Worm (Caenorhabditis elegans) whole organism, L4 larva: ENCODE measurements around the gene Y17D7B.10.

ENCODE experiments used
- F37D6.2 ChIP-seq: sonication (generic microtip); optimal IDR thresholded peaks from 2 replicates; lab custom pipeline; 2016; ENCODE audit warnings: mild to moderate bottlenecking, missing genetic modification characterization, missing compliant biosample characterization
- T20F7.1 ChIP-seq: fragments of 200-800 bp; sonication (Bioruptor generic); optimal IDR thresholded peaks from 2 replicates; lab custom pipeline; 2018; ENCODE audit warnings: mild to moderate bottlenecking, missing genetic modification characterization, missing compliant biosample characterization
- Y48G9A.11 ChIP-seq: fragments of 200-800 bp; sonication (Bioruptor generic); IDR thresholded peaks from 2 replicates; pipeline ENCODE4 v1.3.6; 2022; ENCODE audit warnings: missing genetic modification reagents, missing genetic modification characterization, missing compliant biosample characterization
- aha-1 ChIP-seq: fragments of 150-350 bp; peaks from one replicate; lab custom pipeline; 2014; ENCODE audit warnings: missing biosample characterization, missing genetic modification characterization
- ama-1 ChIP-seq: fragments of 150-350 bp; optimal IDR thresholded peaks from 2 replicates; lab custom pipeline; 2014; ENCODE audit warnings: inconsistent platforms, mixed read lengths
- ceh-28 ChIP-seq: fragments of 150-350 bp; optimal IDR thresholded peaks from 2 replicates; lab custom pipeline; 2014; ENCODE audit warnings: missing biosample characterization, missing genetic modification reagents, missing genetic modification characterization
- ceh-62 ChIP-seq: sonication (generic microtip); optimal IDR thresholded peaks from 2 replicates; lab custom pipeline; 2017; ENCODE audit warnings: missing biosample characterization, missing genetic modification characterization
- ceh-82 ChIP-seq: sonication (generic microtip); optimal IDR thresholded peaks from 2 replicates; lab custom pipeline; 2017; ENCODE audit warnings: missing biosample characterization, missing genetic modification characterization
- cey-2 ChIP-seq: sonication (generic microtip); optimal IDR thresholded peaks from 3 replicates; lab custom pipeline; 2017; ENCODE audit warnings: missing genetic modification characterization, mild to moderate bottlenecking, missing compliant biosample characterization, antibody characterized with exemption, borderline replicate concordance; ENCODE audit not compliant: insufficient read depth
- daf-16 ChIP-seq, 3 experiments: sonication (generic microtip); optimal IDR thresholded peaks; 2 replicates each; lab custom pipeline; 2016 to 2017; ENCODE audit warnings: missing genetic modification characterization in 3 of 3, missing genetic modification reagents in 3 of 3, mild to moderate bottlenecking in 2 of 3, missing compliant biosample characterization in 2 of 3, missing biosample characterization in 1 of 3, moderate library complexity in 1 of 3
- daf-8 ChIP-seq: fragments of 200-800 bp; sonication (Bioruptor generic); IDR thresholded peaks from 2 replicates; pipeline ENCODE4 v1.3.6; 2022; ENCODE audit warnings: missing genetic modification characterization, missing compliant biosample characterization
- dmd-9 ChIP-seq: fragments of 200-800 bp; sonication (Bioruptor generic); IDR thresholded peaks from 2 replicates; pipeline ENCODE4 v1.3.6; 2022; ENCODE audit warnings: missing genetic modification reagents, missing genetic modification characterization, missing compliant biosample characterization
- duxl-1 ChIP-seq: sonication (generic microtip); optimal IDR thresholded peaks from 2 replicates; lab custom pipeline; 2016; ENCODE audit warnings: mild to moderate bottlenecking, missing genetic modification characterization, moderate library complexity, missing compliant biosample characterization; ENCODE audit not compliant: poor library complexity
- dve-1 ChIP-seq: sonication (generic microtip); optimal IDR thresholded peaks from 2 replicates; lab custom pipeline; 2017; ENCODE audit warnings: antibody characterized with exemption, mild to moderate bottlenecking, missing genetic modification characterization, missing compliant biosample characterization; ENCODE audit not compliant: insufficient read depth
- egl-43 ChIP-seq: fragments of 200-800 bp; sonication (Bioruptor generic); IDR thresholded peaks from 2 replicates; pipeline ENCODE4 v1.3.6; 2022; ENCODE audit warnings: missing genetic modification reagents, missing genetic modification characterization, missing compliant biosample characterization
- jun-1 ChIP-seq: fragments of 150-350 bp; optimal IDR thresholded peaks from 2 replicates; lab custom pipeline; 2014; ENCODE audit warnings: missing biosample characterization, missing genetic modification reagents, missing genetic modification characterization
- lin-13 ChIP-seq: fragments of 150-350 bp; optimal IDR thresholded peaks from 2 replicates; lab custom pipeline; 2014; ENCODE audit warnings: missing biosample characterization, missing genetic modification reagents, missing genetic modification characterization
- lin-38 ChIP-seq: fragments of 200-800 bp; sonication (Bioruptor generic); IDR thresholded peaks from 2 replicates; pipeline ENCODE4 v1.3.6; 2022; ENCODE audit warnings: missing genetic modification reagents, missing genetic modification characterization, missing compliant biosample characterization
- lin-39 ChIP-seq: fragments of 150-350 bp; optimal IDR thresholded peaks from 2 replicates; lab custom pipeline; 2014; ENCODE audit warnings: missing biosample characterization, missing genetic modification reagents, missing genetic modification characterization
- madf-5 ChIP-seq, 2 experiments: fragments of 200-800 bp; sonication (Bioruptor generic); IDR thresholded peaks; 2 replicates each; pipeline ENCODE4 v1.3.6; 2022; ENCODE audit warnings: missing compliant biosample characterization in 2 of 2, missing genetic modification characterization in 2 of 2
- mdl-1 ChIP-seq, 2 experiments: fragments of 150-350 bp in 1 of 2; sonication (generic microtip) in 1 of 2; optimal IDR thresholded peaks; 2 replicates each; lab custom pipeline; 2014 to 2017; ENCODE audit warnings: missing biosample characterization in 2 of 2, missing genetic modification characterization in 2 of 2
- mep-1 ChIP-seq: fragments of 150-350 bp; sonication (generic microtip); optimal IDR thresholded peaks from 3 replicates; lab custom pipeline; 2014; ENCODE audit warnings: missing biosample characterization, missing genetic modification characterization
- mxl-3 ChIP-seq: fragments of 200-800 bp; sonication (Bioruptor generic); optimal IDR thresholded peaks from 2 replicates; lab custom pipeline; 2018; ENCODE audit warnings: mild to moderate bottlenecking, missing genetic modification characterization, missing compliant biosample characterization
- nhr-11 ChIP-seq: fragments of 150-350 bp; optimal IDR thresholded peaks from 2 replicates; lab custom pipeline; 2014; ENCODE audit warnings: missing biosample characterization, missing genetic modification characterization
- nhr-28 ChIP-seq: fragments of 150-350 bp; optimal IDR thresholded peaks from 2 replicates; lab custom pipeline; 2014; ENCODE audit warnings: missing biosample characterization, missing genetic modification characterization
- nhr-42 ChIP-seq: fragments of 200-800 bp; sonication (Bioruptor generic); IDR thresholded peaks from 2 replicates; pipeline ENCODE4 v1.3.6; 2022; ENCODE audit warnings: missing genetic modification characterization, missing compliant biosample characterization
- nhr-77 ChIP-seq: fragments of 150-350 bp; optimal IDR thresholded peaks from 2 replicates; lab custom pipeline; 2014; ENCODE audit warnings: missing biosample characterization, missing genetic modification characterization
- pha-4 ChIP-seq, 2 experiments: fragments of 150-350 bp in 1 of 2; fragments of 200-800 bp in 1 of 2; sonication (Bioruptor generic) in 1 of 2; IDR thresholded peaks in 1 of 2; optimal IDR thresholded peaks in 1 of 2; 2 replicates each; pipeline versions ENCODE4 v1.3.6 to Lab custom; 2014 to 2022; ENCODE audit warnings: missing genetic modification characterization in 2 of 2, missing genetic modification reagents in 2 of 2, missing biosample characterization in 1 of 2, missing compliant biosample characterization in 1 of 2
- set-16 ChIP-seq: fragments of 200-800 bp; sonication (Bioruptor generic); IDR thresholded peaks from 2 replicates; pipeline ENCODE4 v1.3.6; 2022; ENCODE audit warnings: missing genetic modification reagents, missing genetic modification characterization, missing compliant biosample characterization
- snpc-4 ChIP-seq: fragments of 150-350 bp; optimal IDR thresholded peaks from 2 replicates; lab custom pipeline; 2014; ENCODE audit warnings: missing biosample characterization, missing genetic modification characterization
- tag-97 ChIP-seq: fragments of 200-800 bp; sonication (Bioruptor generic); IDR thresholded peaks from 2 replicates; pipeline ENCODE4 v1.3.6; 2022; ENCODE audit warnings: missing genetic modification characterization, missing compliant biosample characterization
- tra-1 ChIP-seq: fragments of 200-800 bp; sonication (Bioruptor generic); IDR thresholded peaks from 2 replicates; pipeline ENCODE4 v1.3.6; 2022; ENCODE audit warnings: missing genetic modification reagents, missing genetic modification characterization, missing compliant biosample characterization
- unc-39 ChIP-seq: sonication (generic microtip); optimal IDR thresholded peaks from 2 replicates; lab custom pipeline; 2017; ENCODE audit warnings: missing biosample characterization, missing genetic modification characterization
- unc-62 ChIP-seq, 3 experiments: fragments of 150-350 bp in 1 of 3; sonication (generic microtip); optimal IDR thresholded peaks in 2 of 3; peaks in 1 of 3; 1 replicate in 1 of 3; 2 replicates in 2 of 3; lab custom pipeline; 2014 to 2017; ENCODE audit warnings: missing biosample characterization in 3 of 3, missing genetic modification characterization in 3 of 3, missing genetic modification reagents in 3 of 3, missing genotype in 1 of 3
- vab-7 ChIP-seq: fragments of 200-800 bp; sonication (Bioruptor generic); IDR thresholded peaks from 2 replicates; pipeline ENCODE4 v1.3.6; 2022; ENCODE audit warnings: missing genetic modification reagents, missing genetic modification characterization, missing compliant biosample characterization
- zfp-3 ChIP-seq: fragments of 200-800 bp; sonication (Bioruptor generic); conservative IDR thresholded peaks from 2 replicates; pipeline ENCODE4 v1.3.6; 2022; ENCODE audit warnings: missing genetic modification reagents, missing genetic modification characterization, missing compliant biosample characterization
- ztf-7 ChIP-seq: fragments of 150-350 bp; optimal IDR thresholded peaks from 2 replicates; lab custom pipeline; 2014; ENCODE audit warnings: missing biosample characterization, missing genetic modification characterization

The Y17D7B.10 gene

DNA sequence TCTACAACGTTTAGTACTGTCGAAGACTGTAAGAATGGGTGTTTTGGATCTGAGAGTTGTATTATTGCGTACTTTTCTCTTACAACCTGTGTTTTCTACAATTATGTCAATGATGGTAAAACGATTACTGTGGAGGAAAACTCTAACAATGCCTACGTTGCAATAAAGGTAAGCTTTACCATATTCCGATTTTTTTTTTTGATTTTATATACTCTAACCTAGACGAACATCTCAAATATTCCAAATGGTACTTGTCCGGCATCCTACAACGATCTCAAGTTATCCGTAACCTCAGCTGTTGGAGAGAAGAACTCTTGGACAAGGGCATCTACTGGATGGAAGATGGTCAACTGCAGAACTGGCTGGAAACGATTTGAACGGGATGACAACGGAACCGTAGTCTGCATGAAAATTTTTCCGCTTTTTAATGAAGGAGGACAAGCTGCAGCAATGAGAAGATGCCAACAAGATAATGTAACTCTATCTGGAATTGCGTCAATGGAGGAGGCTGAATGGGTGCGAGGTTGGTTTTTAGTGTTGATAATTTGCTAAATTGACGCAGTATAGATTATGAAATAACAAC is 11.6 kb upstream of the Y17D7B.10 start:
- TF ChIP-seq unc-62 (GFP tag; optimal IDR thresholded peaks at IDR 0.05 in 1 of 2; lab: Kevin White, UChicago) = peak in 1 of 2 experiments; percentile 90
- no peak for TF ChIP-seq unc-62 (tag; optimal IDR thresholded peaks at IDR 0.05; lab: Kevin White, UChicago)
- no peak for TF ChIP-seq zfp-3
- peak; percentile 91 for TF ChIP-seq aha-1
- no peak for TF ChIP-seq nhr-11

DNA sequence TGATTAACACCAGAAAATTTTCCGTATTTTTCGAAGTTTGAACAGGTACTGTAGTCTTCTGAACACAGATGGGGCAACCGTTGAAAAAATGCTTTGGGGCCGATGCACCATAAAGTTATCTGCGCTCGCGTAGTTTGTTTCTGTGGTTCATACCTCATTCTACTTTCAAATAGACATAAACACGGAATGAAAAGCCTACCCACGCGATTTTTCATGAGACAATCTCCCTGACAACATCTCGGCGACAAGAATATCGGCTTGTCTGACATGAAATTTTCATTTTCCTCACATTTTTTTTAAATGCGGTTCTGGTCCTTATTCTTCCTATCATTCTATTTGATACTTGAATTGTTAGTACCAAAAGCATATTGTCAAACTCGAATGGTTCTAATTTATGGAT is 10.8 kb upstream of the Y17D7B.10 start, which contains the start of gene clec-257:
clec-257 (plus strand) TSS at position 301 of the 400 bp plus-strand sequence.
- TF ChIP-seq F37D6.2 (tag; lab: Kevin White, UChicago) = no peak
- TF ChIP-seq dve-1 (tag; lab: Kevin White, UChicago) = no peak
- TF ChIP-seq tag-97 (GFP tag; lab: Robert Waterston, UW) = no peak
- no peak for TF ChIP-seq tra-1 (GFP tag; lab: Robert Waterston, UW)
- no peak for TF ChIP-seq ceh-28 (tag; lab: Kevin White, UChicago)
- TF ChIP-seq T20F7.1 = no peak
- no peak for TF ChIP-seq cey-2
- no peak for TF ChIP-seq jun-1 (tag; lab: Kevin White, UChicago)
- TF ChIP-seq egl-43 (GFP tag; lab: Robert Waterston, UW) = no peak
- no peak for TF ChIP-seq unc-62 (GFP tag; optimal IDR thresholded peaks at IDR 0.05 in 1 of 2; lab: Kevin White, UChicago)
- TF ChIP-seq unc-62 (tag; optimal IDR thresholded peaks at IDR 0.05; lab: Kevin White, UChicago) = no peak
- no peak for TF ChIP-seq ztf-7 (tag; lab: Kevin White, UChicago)
- TF ChIP-seq ama-1 (lab: Kevin White, UChicago) = no peak

DNA sequence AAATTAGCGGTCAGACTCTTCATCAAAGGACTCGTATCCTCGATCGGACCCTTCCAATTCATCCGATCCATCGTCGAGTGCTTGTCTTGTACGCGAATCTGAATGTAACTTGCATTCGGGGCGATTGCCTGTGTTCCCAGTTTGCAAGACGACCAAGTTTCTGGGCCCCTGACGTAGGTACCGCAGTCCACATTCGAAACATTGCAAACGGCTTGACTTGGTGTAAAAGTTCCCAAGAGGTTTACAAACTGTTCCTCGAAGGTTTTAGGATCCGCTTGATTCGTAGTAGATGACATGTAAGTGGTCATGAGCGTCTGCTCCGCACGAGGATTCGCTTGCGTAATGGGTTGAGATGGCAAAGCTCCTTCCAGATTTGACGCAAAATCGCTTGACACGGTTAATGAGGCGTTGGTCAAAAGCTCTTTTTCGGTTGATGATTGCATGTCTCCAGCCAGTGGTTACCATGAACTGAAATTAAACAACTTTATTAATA is 7.2 kb upstream of the Y17D7B.10 start, which contains the start of gene Y17D7B.4:
Y17D7B.4 (minus strand) TSS at position 443 of the 493 bp plus-strand sequence.
- TF ChIP-seq duxl-1 (tag; lab: Kevin White, UChicago) (peak; percentile 57), Y48G9A.11 (GFP tag; lab: Robert Waterston, UW) (0 out of 2 replicates have a peak, but pooled peaks have one; percentile 9), ceh-82 (no peak), aha-1 (peak; percentile 95), daf-8 (GFP tag; lab: Robert Waterston, UW) (no peak), nhr-42 (0 out of 2 replicates have a peak, but pooled peaks have one; percentile 51), unc-62 (GFP tag; optimal IDR thresholded peaks at IDR 0.05 in 1 of 2; lab: Kevin White, UChicago) (peak in 1 of 2 experiments; percentile 66), unc-62 (tag; optimal IDR thresholded peaks at IDR 0.05; lab: Kevin White, UChicago) (no peak)
- TF ChIP-seq, all 104 proteins: peak for 5

DNA sequence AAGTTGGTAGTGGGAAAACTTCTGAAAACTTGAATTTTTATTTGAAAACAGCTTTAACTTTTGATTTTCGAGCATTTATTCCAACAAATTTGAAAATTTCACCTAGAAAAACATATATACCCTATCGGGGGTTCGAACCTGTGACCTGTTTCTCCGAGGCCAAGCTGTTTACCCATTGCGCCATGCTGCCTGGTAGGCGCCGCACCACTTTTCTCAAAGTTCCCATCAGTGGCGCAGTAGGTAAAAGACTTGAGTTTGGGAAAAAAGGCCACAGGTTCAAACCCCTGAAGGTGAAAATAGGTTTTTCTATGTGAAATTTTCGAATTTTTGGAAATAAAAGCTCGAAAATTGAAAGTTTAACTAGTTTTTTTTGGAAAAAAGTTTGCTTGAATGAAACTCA is 2.9 kb upstream of the Y17D7B.10 start:
- TF ChIP-seq ceh-82 = no peak
- peak; percentile 49 for TF ChIP-seq lin-13 (GFP tag; lab: Kevin White, UChicago)
- no peak for TF ChIP-seq dmd-9 (GFP tag; lab: Robert Waterston, UW)
- TF ChIP-seq daf-16 (GFP tag; optimal IDR thresholded peaks at IDR 0.05; lab: Kevin White, UChicago) = no peak
- no peak for TF ChIP-seq daf-16 (tag; optimal IDR thresholded peaks at IDR 0.05; lab: Kevin White, UChicago)
- no peak for TF ChIP-seq mdl-1 (tag; optimal IDR thresholded peaks at IDR 0.05; lab: Kevin White, UChicago)
- TF ChIP-seq mep-1 = no peak
- TF ChIP-seq nhr-28 (tag; lab: Kevin White, UChicago) = no peak
- TF ChIP-seq set-16 = no peak
- 0 out of 2 replicates have a peak, but pooled peaks have one; percentile 15 for TF ChIP-seq tra-1 (GFP tag; lab: Robert Waterston, UW)
- TF ChIP-seq nhr-77 (tag; lab: Kevin White, UChicago) = no peak
- 0 out of 2 replicates have a peak, but pooled peaks have one; percentile 31 for TF ChIP-seq pha-4 (GFP tag; IDR thresholded peaks at IDR 0.05; lab: Robert Waterston, UW)
- TF ChIP-seq pha-4 (tag; optimal IDR thresholded peaks at IDR 0.05; lab: Kevin White, UChicago) = no peak
- TF ChIP-seq unc-39 (tag; lab: Kevin White, UChicago) = no peak
- 0 out of 2 replicates have a peak, but pooled peaks have one; percentile 12 for TF ChIP-seq lin-38 (GFP tag; lab: Robert Waterston, UW)
- no peak for TF ChIP-seq ama-1 (lab: Kevin White, UChicago)
- no peak for TF ChIP-seq madf-5 (GFP tag; IDR thresholded peaks at IDR 0.05; lab: Robert Waterston, UW)
- no peak for TF ChIP-seq vab-7 (GFP tag; lab: Robert Waterston, UW)
- no peak for TF ChIP-seq lin-39 (tag; lab: Kevin White, UChicago)
- TF ChIP-seq mxl-3 (GFP tag; lab: Kevin White, UChicago) = no peak
- TF ChIP-seq ceh-62 (tag; lab: Kevin White, UChicago) = no peak
- TF ChIP-seq F37D6.2 (tag; lab: Kevin White, UChicago) = no peak
- TF ChIP-seq snpc-4 (tag; lab: Kevin White, UChicago) = no peak
- 0 out of 2 replicates have a peak, but pooled peaks have one; percentile 17 for TF ChIP-seq egl-43 (GFP tag; lab: Robert Waterston, UW)
- TF ChIP-seq unc-62 (GFP tag; optimal IDR thresholded peaks at IDR 0.05 in 1 of 2; lab: Kevin White, UChicago) = peak in 1 of 2 experiments; percentile 41
- no peak for TF ChIP-seq unc-62 (tag; optimal IDR thresholded peaks at IDR 0.05; lab: Kevin White, UChicago)
